Worm (Caenorhabditis elegans) whole organism, L4/young adult: Measurements from ENCODE around the gene mel-28.

Experiments
- W03F9.2 ChIP-seq: fragments of 150-350 bp; optimal IDR thresholded peaks from 2 replicates; lab custom pipeline; 2014; ENCODE audit warnings: missing biosample characterization, missing genetic modification characterization
- dao-5 ChIP-seq: sonication (generic microtip); optimal IDR thresholded peaks from 2 replicates; lab custom pipeline; 2016; ENCODE audit warnings: missing genotype, missing genetic modification characterization, moderate library complexity, missing compliant biosample characterization
- him-1 ChIP-seq: sonication (generic microtip); optimal IDR thresholded peaks from 2 replicates; lab custom pipeline; 2016; ENCODE audit warnings: missing genotype, missing genetic modification reagents, missing genetic modification characterization, missing compliant biosample characterization

ce11 chrIII:4802707-4803106, 16.8 kb downstream of the mel-28 start, which contains the start of gene metl-5:
- TF ChIP-seq him-1 (tag; lab: Kevin White, UChicago): no peak
- no peak for TF ChIP-seq dao-5 (tag; lab: Kevin White, UChicago)
- TF ChIP-seq W03F9.2: no peak
